Fruit fly (Drosophila melanogaster) whole organism, wandering third instar larva: Measurements from ENCODE around the gene CG31643.

Source experiments
- Abd-B ChIP-seq: fragments of >200 bp; optimal IDR thresholded peaks from 2 replicates; lab custom pipeline; 2017; ENCODE audit warnings: missing biosample characterization, missing genetic modification characterization
- CG32264 ChIP-seq: fragments of 200-800 bp; sonication (Bioruptor generic); optimal IDR thresholded peaks from 2 replicates; lab custom pipeline; 2016; ENCODE audit warnings: missing biosample characterization, missing genetic modification characterization
- CG9705 ChIP-seq: fragments of 200-800 bp; sonication (Bioruptor generic); optimal IDR thresholded peaks from 2 replicates; lab custom pipeline; 2018; ENCODE audit warnings: missing biosample characterization, mild to moderate bottlenecking, missing genetic modification characterization
- CrebA ChIP-seq: fragments of 200-800 bp; sonication (Bioruptor generic); optimal IDR thresholded peaks from 2 replicates; lab custom pipeline; 2016; ENCODE audit warnings: missing biosample characterization, mild to moderate bottlenecking, missing genetic modification characterization, borderline replicate concordance
- Dfd ChIP-seq: fragments of >200 bp; optimal IDR thresholded peaks from 2 replicates; lab custom pipeline; 2017; ENCODE audit warnings: missing biosample characterization, missing genetic modification characterization
- Dif ChIP-seq: fragments of 200-275, 200-300 bp; sonication (Bioruptor generic); optimal IDR thresholded peaks from 2 replicates; lab custom pipeline; 2018; ENCODE audit warnings: missing biosample characterization, missing genetic modification characterization; ENCODE audit not compliant: partially characterized antibody
- GATAd ChIP-seq: sonication (Bioruptor generic); optimal IDR thresholded peaks from 2 replicates; lab custom pipeline; 2016; ENCODE audit warnings: missing biosample characterization, missing genetic modification characterization
- HLH106 ChIP-seq: fragments of 200-800 bp; optimal IDR thresholded peaks from 3 replicates; lab custom pipeline; 2019; ENCODE audit warnings: missing biosample characterization, mild to moderate bottlenecking, missing genetic modification characterization, moderate library complexity
- Hnf4 ChIP-seq: fragments of 200-800 bp; sonication (Bioruptor generic); optimal IDR thresholded peaks from 2 replicates; lab custom pipeline; 2016; ENCODE audit warnings: missing biosample characterization, mild to moderate bottlenecking, missing genetic modification characterization
- Hr78 ChIP-seq: fragments of >200 bp; optimal IDR thresholded peaks from 2 replicates; lab custom pipeline; 2017; ENCODE audit warnings: missing biosample characterization, missing genetic modification characterization
- Hr83 ChIP-seq: fragments of 200-300 bp; sonication (Bioruptor generic); optimal IDR thresholded peaks from 2 replicates; lab custom pipeline; 2016; ENCODE audit warnings: missing biosample characterization, mild to moderate bottlenecking, missing genetic modification characterization, moderate library complexity; ENCODE audit not compliant: poor library complexity, severe bottlenecking
- Jra ChIP-seq: sonication (Bioruptor generic); optimal IDR thresholded peaks from 2 replicates; lab custom pipeline; 2016; ENCODE audit warnings: missing biosample characterization, missing genetic modification characterization
- Mio ChIP-seq: sonication (Bioruptor generic); optimal IDR thresholded peaks from 2 replicates; lab custom pipeline; 2016; ENCODE audit warnings: missing biosample characterization, missing genetic modification characterization
- Myc ChIP-seq: fragments of >200 bp; optimal IDR thresholded peaks from 2 replicates; lab custom pipeline; 2017
- N ChIP-seq: fragments of >200 bp; optimal IDR thresholded peaks from 2 replicates; lab custom pipeline; 2018; ENCODE audit warnings: missing biosample characterization, missing external identifiers, missing genetic modification characterization
- OdsH ChIP-seq: fragments of 200-800 bp; sonication (Bioruptor generic); optimal IDR thresholded peaks from 2 replicates; lab custom pipeline; 2016; ENCODE audit warnings: missing biosample characterization, mild to moderate bottlenecking, missing genetic modification characterization
- Rel ChIP-seq, 2 experiments: fragments of 200-800 bp; sonication (Bioruptor generic) in 1 of 2; optimal IDR thresholded peaks; 2 replicates in 1 of 2; 3 replicates in 1 of 2; lab custom pipeline; 2016 to 2019; ENCODE audit warnings: mild to moderate bottlenecking in 2 of 2, missing biosample characterization in 2 of 2, missing genetic modification characterization in 2 of 2, moderate library complexity in 1 of 2
- Sp1 ChIP-seq: fragments of 200-800 bp; sonication (Bioruptor generic); optimal IDR thresholded peaks from 3 replicates; lab custom pipeline; 2019; ENCODE audit warnings: missing biosample characterization, mild to moderate bottlenecking, missing genetic modification characterization, moderate library complexity
- Vsx2 ChIP-seq: fragments of 200-300, 225-300 bp; sonication (Bioruptor generic); optimal IDR thresholded peaks from 2 replicates; lab custom pipeline; 2018; ENCODE audit warnings: missing biosample characterization, missing genetic modification characterization; ENCODE audit not compliant: partially characterized antibody
- br ChIP-seq: fragments of 200-800 bp; sonication (Bioruptor generic); optimal IDR thresholded peaks from 2 replicates; lab custom pipeline; 2016; ENCODE audit warnings: missing biosample characterization, missing genetic modification characterization
- brk ChIP-seq: fragments of 200-800 bp; sonication (Bioruptor generic); optimal IDR thresholded peaks from 2 replicates; lab custom pipeline; 2016; ENCODE audit warnings: missing biosample characterization, mild to moderate bottlenecking, missing genetic modification characterization
- dl ChIP-seq, 2 experiments: fragments of 175-275, 200-275 bp in 1 of 2; fragments of 200-275 bp in 1 of 2; sonication (Bioruptor generic); optimal IDR thresholded peaks; lab custom pipeline; 2018; ENCODE audit warnings: mild to moderate bottlenecking in 2 of 2, missing biosample characterization in 2 of 2, missing genetic modification characterization in 2 of 2, moderate library complexity in 2 of 2; ENCODE audit not compliant: partially characterized antibody in 2 of 2, insufficient read depth in 1 of 2
- dmrt93B ChIP-seq: fragments of 200-800 bp; sonication (Bioruptor generic); optimal IDR thresholded peaks from 2 replicates; lab custom pipeline; 2018; ENCODE audit warnings: missing biosample characterization, mild to moderate bottlenecking, missing genetic modification characterization
- dsf ChIP-seq: sonication (Bioruptor generic); optimal IDR thresholded peaks from 2 replicates; lab custom pipeline; 2016; ENCODE audit warnings: missing biosample characterization, missing genetic modification characterization, borderline replicate concordance
- ey ChIP-seq: fragments of 200-800 bp; sonication (Bioruptor generic); optimal IDR thresholded peaks from 2 replicates; lab custom pipeline; 2016; ENCODE audit warnings: missing biosample characterization, missing genetic modification characterization
- foxo ChIP-seq, 2 experiments: fragments of 200-800 bp; sonication (Bioruptor generic); optimal IDR thresholded peaks; 2 replicates in 1 of 2; 3 replicates in 1 of 2; lab custom pipeline; 2016 to 2017; ENCODE audit warnings: missing biosample characterization in 2 of 2, missing genetic modification characterization in 2 of 2
- fru ChIP-seq: fragments of 200-800 bp; sonication (Bioruptor generic); optimal IDR thresholded peaks from 3 replicates; lab custom pipeline; 2016; ENCODE audit warnings: missing biosample characterization, mild to moderate bottlenecking, missing genetic modification characterization
- h ChIP-seq: fragments of 200-800 bp; sonication (Bioruptor generic); optimal IDR thresholded peaks from 3 replicates; lab custom pipeline; 2016; ENCODE audit warnings: missing biosample characterization, mild to moderate bottlenecking, missing genetic modification characterization
- jim ChIP-seq: fragments of 175-275, 200-325 bp; sonication (Bioruptor generic); optimal IDR thresholded peaks from 2 replicates; lab custom pipeline; 2016; ENCODE audit warnings: missing biosample characterization, mild to moderate bottlenecking, missing genetic modification characterization
- lola ChIP-seq: fragments of >200 bp; optimal IDR thresholded peaks from 2 replicates; lab custom pipeline; 2017; ENCODE audit warnings: missing biosample characterization, missing genetic modification characterization
- pan ChIP-seq: fragments of >200 bp; optimal IDR thresholded peaks from 2 replicates; lab custom pipeline; 2017
- psq ChIP-seq: fragments of 200-800 bp; sonication (Bioruptor generic); optimal IDR thresholded peaks from 3 replicates; lab custom pipeline; 2017; ENCODE audit warnings: missing biosample characterization, mild to moderate bottlenecking, missing genetic modification characterization, moderate library complexity
- rgr ChIP-seq: fragments of 200-800 bp; sonication (Bioruptor generic); optimal IDR thresholded peaks from 3 replicates; lab custom pipeline; 2016; ENCODE audit warnings: missing biosample characterization, mild to moderate bottlenecking, missing genetic modification characterization
- sage ChIP-seq: fragments of 200-800 bp; sonication (Bioruptor generic); optimal IDR thresholded peaks from 2 replicates; lab custom pipeline; 2016; ENCODE audit warnings: missing biosample characterization, mild to moderate bottlenecking, missing genetic modification characterization
- sv ChIP-seq: fragments of 200-800 bp; sonication (Bioruptor generic); optimal IDR thresholded peaks from 3 replicates; lab custom pipeline; 2016; ENCODE audit warnings: missing biosample characterization, missing genetic modification characterization
- tai ChIP-seq: sonication (Bioruptor generic); optimal IDR thresholded peaks from 2 replicates; lab custom pipeline; 2016; ENCODE audit warnings: missing biosample characterization, missing genetic modification characterization
- usp ChIP-seq: fragments of >200 bp; optimal IDR thresholded peaks from 2 replicates; lab custom pipeline; 2017; ENCODE audit warnings: missing biosample characterization, missing genetic modification characterization
- woc ChIP-seq: sonication (Bioruptor generic); optimal IDR thresholded peaks from 2 replicates; lab custom pipeline; 2016; ENCODE audit warnings: missing biosample characterization, mild to moderate bottlenecking, missing genetic modification characterization

CG31643 gene

dm6 chr2L:6062382-6063082, 24.6 kb downstream of the CG31643 start, which contains the start of the genes ND-51 and CG13994:
ND-51 (minus strand) TSS chr2L:6062757.
CG13994 (plus strand) TSS chr2L:6062989.
- TF ChIP-seq OdsH (GFP tag; lab: Kevin White, UChicago) (peak; percentile 3), Hnf4 (GFP tag; lab: Kevin White, UChicago) (no peak), CG32264 (GFP tag; lab: Kevin White, UChicago) (peak; percentile 53), dl (GFP tag; optimal IDR thresholded peaks at IDR 0.05; lab: Kevin White, UChicago; ENCODE audit: insufficient read depth in 1 of 2, partially characterized antibody in 2 of 2) (no peak), ey (GFP tag; lab: Kevin White, UChicago) (peak; percentile 64), h (GFP tag; lab: Kevin White, UChicago) (peak; percentile 84), Jra (GFP tag; lab: Kevin White, UChicago) (no peak), rgr (peak; percentile 81), brk (no peak), CrebA (GFP tag; lab: Kevin White, UChicago) (no peak), sv (GFP tag; lab: Kevin White, UChicago) (peak; percentile 50), dmrt93B (peak; percentile 63), Hr83 (peak; percentile 58), Hr78 (GFP tag; lab: Kevin White, UChicago) (peak; percentile 3), Rel (GFP tag; optimal IDR thresholded peaks at IDR 0.05; lab: Kevin White, UChicago) (no peak), Rel (tag; optimal IDR thresholded peaks at IDR 0.05; lab: Kevin White, UChicago) (peak; percentile 66), Myc (lab: Kevin White, UChicago) (no peak), usp (GFP tag; lab: Kevin White, UChicago) (no peak), woc (GFP tag; lab: Kevin White, UChicago) (peak; percentile 83), HLH106 (tag; lab: Kevin White, UChicago) (peak; percentile 82), foxo (GFP tag; optimal IDR thresholded peaks at IDR 0.05; lab: Kevin White, UChicago) (peak in 1 of 2 experiments; percentile 87), Mio (GFP tag; lab: Kevin White, UChicago) (no peak), CG9705 (peak; percentile 71), N (peak; percentile 63), Dfd (GFP tag; lab: Kevin White, UChicago) (no peak), sage (GFP tag; lab: Kevin White, UChicago) (no peak), tai (no peak), Vsx2 (GFP tag; lab: Kevin White, UChicago) (no peak), pan (lab: Kevin White, UChicago) (no peak), br (GFP tag; lab: Kevin White, UChicago) (no peak), Abd-B (GFP tag; lab: Kevin White, UChicago) (no peak), psq (GFP tag; lab: Kevin White, UChicago) (peak; percentile 51), lola (GFP tag; lab: Kevin White, UChicago) (no peak), fru (GFP tag; lab: Kevin White, UChicago) (peak; percentile 81), GATAd (no peak), Dif (GFP tag; lab: Kevin White, UChicago) (no peak), Sp1 (GFP tag; lab: Kevin White, UChicago) (peak; percentile 66), dsf (GFP tag; lab: Kevin White, UChicago) (no peak), jim (GFP tag; lab: Kevin White, UChicago) (no peak)
- TF ChIP-seq, all 38 proteins: peak for 18

- no peak for TF ChIP-seq Myc (lab: Kevin White, UChicago)
- no peak for TF ChIP-seq pan (lab: Kevin White, UChicago)
- TF ChIP-seq usp (GFP tag; lab: Kevin White, UChicago) = no peak
- peak; percentile 100 for TF ChIP-seq rgr
- no peak for TF ChIP-seq Vsx2 (GFP tag; lab: Kevin White, UChicago)
- TF ChIP-seq dmrt93B = peak; percentile 99
- peak; percentile 100 for TF ChIP-seq Sp1 (GFP tag; lab: Kevin White, UChicago)
- TF ChIP-seq woc (GFP tag; lab: Kevin White, UChicago) = peak; percentile 100
- no peak for TF ChIP-seq N
- TF ChIP-seq CG9705 = peak; percentile 96
- TF ChIP-seq brk = no peak
- TF ChIP-seq sage (GFP tag; lab: Kevin White, UChicago) = peak; percentile 99
- peak; percentile 100 for TF ChIP-seq HLH106 (tag; lab: Kevin White, UChicago)
- TF ChIP-seq Hnf4 (GFP tag; lab: Kevin White, UChicago) = peak; percentile 100
- peak; percentile 74 for TF ChIP-seq jim (GFP tag; lab: Kevin White, UChicago)
- TF ChIP-seq dsf (GFP tag; lab: Kevin White, UChicago) = peak; percentile 97
- peak; percentile 100 for TF ChIP-seq ey (GFP tag; lab: Kevin White, UChicago)
- no peak for TF ChIP-seq Dfd (GFP tag; lab: Kevin White, UChicago)
- TF ChIP-seq fru (GFP tag; lab: Kevin White, UChicago) = peak; percentile 99
- no peak for TF ChIP-seq Hr78 (GFP tag; lab: Kevin White, UChicago)
- peak; percentile 99 for TF ChIP-seq psq (GFP tag; lab: Kevin White, UChicago)
- TF ChIP-seq h (GFP tag; lab: Kevin White, UChicago) = peak; percentile 100
- TF ChIP-seq Hr83 = peak; percentile 98
- TF ChIP-seq GATAd = peak; percentile 96
- peak; percentile 100 for TF ChIP-seq CG32264 (GFP tag; lab: Kevin White, UChicago)
- peak; percentile 99 to 100 for TF ChIP-seq foxo (GFP tag; optimal IDR thresholded peaks at IDR 0.05; lab: Kevin White, UChicago)
- peak; percentile 99 for TF ChIP-seq Rel (GFP tag; optimal IDR thresholded peaks at IDR 0.05; lab: Kevin White, UChicago)
- peak; percentile 94 for TF ChIP-seq Rel (tag; optimal IDR thresholded peaks at IDR 0.05; lab: Kevin White, UChicago)
- no peak for TF ChIP-seq Dif (GFP tag; lab: Kevin White, UChicago)
- peak; percentile 98 for TF ChIP-seq Jra (GFP tag; lab: Kevin White, UChicago)
- TF ChIP-seq CrebA (GFP tag; lab: Kevin White, UChicago) = no peak
- TF ChIP-seq OdsH (GFP tag; lab: Kevin White, UChicago) = peak; percentile 100
- no peak for TF ChIP-seq tai
- TF ChIP-seq Mio (GFP tag; lab: Kevin White, UChicago) = peak; percentile 95
- peak; percentile 100 for TF ChIP-seq br (GFP tag; lab: Kevin White, UChicago)
- no peak for TF ChIP-seq lola (GFP tag; lab: Kevin White, UChicago)
- no peak for TF ChIP-seq Abd-B (GFP tag; lab: Kevin White, UChicago)
- TF ChIP-seq sv (GFP tag; lab: Kevin White, UChicago) = peak; percentile 100
- TF ChIP-seq dl (GFP tag; optimal IDR thresholded peaks at IDR 0.05; lab: Kevin White, UChicago; ENCODE audit: insufficient read depth in 1 of 2, partially characterized antibody in 2 of 2) = no peak
Measured at dm6 chr2L:6065823-6066222, 27.9 kb downstream of the CG31643 start, which contains the start of the genes Fbw5 and CG9147. Fbw5 (minus strand) TSS chr2L:6065953. CG9147 (plus strand) TSS chr2L:6065997.
